Worm (Caenorhabditis elegans) whole organism, L1 larva: ENCODE results near the gene cwf-19L1.
A peak's percentile ranks its signal among the peaks of the same experiment; 100 is the strongest.

ENCODE experiments used
- C04F5.9 ChIP-seq: sonication (generic microtip); optimal IDR thresholded peaks from 2 replicates; lab custom pipeline; 2016; ENCODE audit warnings: missing genetic modification characterization, missing compliant biosample characterization
- C16A3.4 ChIP-seq: fragments of 150-350 bp; optimal IDR thresholded peaks from 2 replicates; lab custom pipeline; 2014; ENCODE audit warnings: missing biosample characterization, missing genetic modification characterization
- C34B4.2 ChIP-seq: sonication (generic microtip); optimal IDR thresholded peaks from 2 replicates; lab custom pipeline; 2017; ENCODE audit warnings: mild to moderate bottlenecking, missing genetic modification characterization, missing compliant biosample characterization
- Y116A8C.19 ChIP-seq: sonication (generic microtip); optimal IDR thresholded peaks from 2 replicates; lab custom pipeline; 2016; ENCODE audit warnings: missing compliant biosample characterization, missing genetic modification characterization, borderline replicate concordance
- alr-1 ChIP-seq: fragments of 200-800 bp; sonication (Bioruptor generic); optimal IDR thresholded peaks from 2 replicates; lab custom pipeline; 2018; ENCODE audit warnings: borderline replicate concordance, mild to moderate bottlenecking, missing genetic modification characterization, missing compliant biosample characterization
- aly-2 ChIP-seq: fragments of 150-350 bp; optimal IDR thresholded peaks from 2 replicates; lab custom pipeline; 2014; ENCODE audit warnings: missing biosample characterization, missing genetic modification characterization
- ama-1 ChIP-seq: fragments of 150-350 bp; optimal IDR thresholded peaks from 2 replicates; lab custom pipeline; 2014
- ceh-63 ChIP-seq: fragments of 200-800 bp; sonication (Bioruptor generic); optimal IDR thresholded peaks from 2 replicates; lab custom pipeline; 2018; ENCODE audit warnings: mild to moderate bottlenecking, missing genetic modification characterization, missing compliant biosample characterization
- ceh-8 ChIP-seq: fragments of 200-800 bp; sonication (Bioruptor generic); optimal IDR thresholded peaks from 2 replicates; lab custom pipeline; 2018; ENCODE audit warnings: mild to moderate bottlenecking, missing genetic modification characterization, moderate library complexity, missing compliant biosample characterization
- ceh-88 ChIP-seq: fragments of 200-800 bp; sonication (Bioruptor generic); IDR thresholded peaks from 2 replicates; pipeline ENCODE4 v1.3.6; 2022; ENCODE audit warnings: missing genetic modification characterization, missing compliant biosample characterization
- dpl-1 ChIP-seq, 3 experiments: fragments of 150-350 bp in 2 of 3; sonication (generic microtip) in 1 of 3; optimal IDR thresholded peaks; 2 replicates each; lab custom pipeline; 2014 to 2017; ENCODE audit warnings: missing biosample characterization in 3 of 3, missing genetic modification characterization in 3 of 3, missing genetic modification reagents in 3 of 3
- efl-1 ChIP-seq, 4 experiments: fragments of 150-350 bp; optimal IDR thresholded peaks in 3 of 4; peaks in 1 of 4; 1 replicate in 1 of 4; 2 replicates in 3 of 4; lab custom pipeline; 2014; ENCODE audit warnings: missing biosample characterization in 2 of 4, missing genetic modification characterization in 2 of 4, missing genetic modification reagents in 2 of 4
- efl-3 ChIP-seq: fragments of 200-800 bp; sonication (Bioruptor generic); optimal IDR thresholded peaks from 2 replicates; lab custom pipeline; 2018; ENCODE audit warnings: mild to moderate bottlenecking, missing genetic modification characterization, missing compliant biosample characterization
- egl-27 ChIP-seq, 2 experiments: fragments of 150-350 bp in 1 of 2; sonication (generic microtip); optimal IDR thresholded peaks; 3 replicates each; lab custom pipeline; 2017 to 2018; ENCODE audit warnings: missing biosample characterization in 2 of 2, missing genetic modification characterization in 2 of 2, missing genetic modification reagents in 2 of 2
- elt-2 ChIP-seq: sonication (generic microtip); optimal IDR thresholded peaks from 2 replicates; lab custom pipeline; 2016; ENCODE audit warnings: missing genetic modification characterization, mild to moderate bottlenecking, inconsistent platforms, missing compliant biosample characterization, missing genetic modification reagents
- elt-3 ChIP-seq, 6 experiments: fragments of 150-350 bp in 1 of 6; sonication (generic microtip); optimal IDR thresholded peaks; 2 replicates each; lab custom pipeline; 2017 to 2018; ENCODE audit warnings: missing biosample characterization in 6 of 6, missing genetic modification characterization in 6 of 6, inconsistent platforms in 1 of 6
- fkh-10 ChIP-seq: sonication (generic microtip); optimal IDR thresholded peaks from 2 replicates; lab custom pipeline; 2017; ENCODE audit warnings: missing biosample characterization, missing genetic modification reagents, missing genetic modification characterization
- fkh-4 ChIP-seq: sonication (generic microtip); optimal IDR thresholded peaks from 2 replicates; lab custom pipeline; 2016; ENCODE audit warnings: missing compliant biosample characterization, missing genetic modification characterization, borderline replicate concordance
- grh-1 ChIP-seq: fragments of 200-800 bp; sonication (Bioruptor generic); IDR thresholded peaks from 2 replicates; pipeline ENCODE4 v1.3.6; 2022; ENCODE audit warnings: missing genetic modification reagents, missing genetic modification characterization, missing compliant biosample characterization
- hlh-17 ChIP-seq: fragments of 200-800 bp; sonication (Bioruptor generic); optimal IDR thresholded peaks from 2 replicates; lab custom pipeline; 2018; ENCODE audit warnings: missing genetic modification characterization, mild to moderate bottlenecking, missing compliant biosample characterization, moderate library complexity, borderline replicate concordance
- hlh-4 ChIP-seq: sonication (generic microtip); optimal IDR thresholded peaks from 2 replicates; lab custom pipeline; 2016; ENCODE audit warnings: mild to moderate bottlenecking, missing genetic modification characterization, missing compliant biosample characterization
- hpl-2 ChIP-seq: fragments of 150-350 bp; optimal IDR thresholded peaks from 2 replicates; lab custom pipeline; 2014; ENCODE audit warnings: missing biosample characterization, missing genetic modification reagents, missing genetic modification characterization
- irx-1 ChIP-seq: sonication (generic microtip); optimal IDR thresholded peaks from 2 replicates; lab custom pipeline; 2016; ENCODE audit warnings: missing genetic modification characterization, missing compliant biosample characterization
- jun-1 ChIP-seq: fragments of 150-350 bp; optimal IDR thresholded peaks from 2 replicates; lab custom pipeline; 2014; ENCODE audit warnings: missing biosample characterization, missing genetic modification reagents, missing genetic modification characterization
- lin-14 ChIP-seq: fragments of 200-800 bp; sonication (Bioruptor generic); optimal IDR thresholded peaks from 2 replicates; lab custom pipeline; 2018; ENCODE audit warnings: mild to moderate bottlenecking, missing genetic modification characterization, moderate library complexity, missing compliant biosample characterization
- lin-35 ChIP-seq, 2 experiments: fragments of 150-350 bp; optimal IDR thresholded peaks; 2 replicates each; lab custom pipeline; 2014; ENCODE audit warnings: missing biosample characterization in 2 of 2, missing genetic modification characterization in 2 of 2, missing genetic modification reagents in 2 of 2
- lir-3 ChIP-seq: sonication (generic microtip); optimal IDR thresholded peaks from 2 replicates; lab custom pipeline; 2016; ENCODE audit warnings: mild to moderate bottlenecking, missing genetic modification characterization, moderate library complexity, missing compliant biosample characterization; ENCODE audit not compliant: poor library complexity
- lsy-2 ChIP-seq, 2 experiments: fragments of 150-350 bp; optimal IDR thresholded peaks; 2 replicates each; lab custom pipeline; 2014; ENCODE audit warnings: missing biosample characterization in 2 of 2, missing genetic modification characterization in 2 of 2
- mab-9 ChIP-seq: fragments of 200-800 bp; sonication (Bioruptor generic); IDR thresholded peaks from 2 replicates; pipeline ENCODE4 v1.3.6; 2022; ENCODE audit warnings: missing genetic modification reagents, missing genetic modification characterization, missing compliant biosample characterization
- mdl-1 ChIP-seq, 2 experiments: fragments of 150-350 bp; optimal IDR thresholded peaks; 2 replicates each; lab custom pipeline; 2014 to 2017; ENCODE audit warnings: missing biosample characterization in 2 of 2, missing genetic modification characterization in 2 of 2, inconsistent platforms in 1 of 2
- mep-1 ChIP-seq: fragments of 150-350 bp; optimal IDR thresholded peaks from 2 replicates; lab custom pipeline; 2014; ENCODE audit warnings: missing biosample characterization, missing genetic modification characterization
- nhr-11 ChIP-seq: fragments of 150-350 bp; optimal IDR thresholded peaks from 2 replicates; lab custom pipeline; 2014; ENCODE audit warnings: missing biosample characterization, missing genetic modification characterization
- nhr-20 ChIP-seq: sonication (generic microtip); optimal IDR thresholded peaks from 2 replicates; lab custom pipeline; 2016; ENCODE audit warnings: mild to moderate bottlenecking, missing genetic modification characterization, missing compliant biosample characterization
- nhr-28 ChIP-seq: fragments of 150-350 bp; optimal IDR thresholded peaks from 2 replicates; lab custom pipeline; 2014; ENCODE audit warnings: missing biosample characterization, missing genetic modification characterization
- nhr-71 ChIP-seq: sonication (generic microtip); optimal IDR thresholded peaks from 2 replicates; lab custom pipeline; 2016; ENCODE audit warnings: mild to moderate bottlenecking, missing genetic modification characterization, moderate library complexity, missing compliant biosample characterization
- nhr-77 ChIP-seq: fragments of 150-350 bp; optimal IDR thresholded peaks from 2 replicates; lab custom pipeline; 2014; ENCODE audit warnings: missing biosample characterization, missing genetic modification characterization
- nhr-85 ChIP-seq: sonication (generic microtip); peaks from one replicate; lab custom pipeline; 2016; ENCODE audit warnings: missing genetic modification characterization, inconsistent platforms, missing compliant biosample characterization
- nhr-90 ChIP-seq: sonication (generic microtip); optimal IDR thresholded peaks from 2 replicates; lab custom pipeline; 2016; ENCODE audit warnings: mild to moderate bottlenecking, missing genetic modification characterization, missing compliant biosample characterization; ENCODE audit not compliant: poor library complexity
- pag-3 ChIP-seq: sonication (generic microtip); optimal IDR thresholded peaks from 2 replicates; lab custom pipeline; 2017; ENCODE audit warnings: missing genetic modification characterization, mild to moderate bottlenecking, missing compliant biosample characterization, antibody characterized with exemption, borderline replicate concordance; ENCODE audit not compliant: insufficient read depth
- pqm-1 ChIP-seq: sonication (generic microtip); optimal IDR thresholded peaks from 3 replicates; lab custom pipeline; 2017; ENCODE audit warnings: missing biosample characterization, missing genetic modification characterization
- rnt-1 ChIP-seq: sonication (generic microtip); optimal IDR thresholded peaks from 2 replicates; lab custom pipeline; 2016; ENCODE audit warnings: mild to moderate bottlenecking, missing genetic modification characterization, moderate library complexity, missing compliant biosample characterization
- snu-23 ChIP-seq: sonication (generic microtip); optimal IDR thresholded peaks from 2 replicates; lab custom pipeline; 2016; ENCODE audit warnings: missing genetic modification characterization, missing compliant biosample characterization
- sox-4 ChIP-seq: sonication (generic microtip); optimal IDR thresholded peaks from 2 replicates; lab custom pipeline; 2016; ENCODE audit warnings: missing genetic modification characterization, missing compliant biosample characterization
- sptf-1 ChIP-seq: fragments of 150-350 bp; optimal IDR thresholded peaks from 2 replicates; lab custom pipeline; 2014; ENCODE audit warnings: missing biosample characterization, missing genetic modification characterization
- unc-30 ChIP-seq: sonication (generic microtip); optimal IDR thresholded peaks from 2 replicates; lab custom pipeline; 2017; ENCODE audit warnings: missing biosample characterization, missing genetic modification characterization
- unc-62 ChIP-seq: fragments of 150-350 bp; optimal IDR thresholded peaks from 2 replicates; lab custom pipeline; 2014; ENCODE audit warnings: missing biosample characterization, missing genetic modification reagents, missing genetic modification characterization
- unc-98 ChIP-seq: fragments of 200-800 bp; sonication (Bioruptor generic); IDR thresholded peaks from 2 replicates; pipeline ENCODE4 v1.3.6; 2022; ENCODE audit warnings: missing genetic modification characterization, missing compliant biosample characterization
- vab-15 ChIP-seq: sonication (generic microtip); optimal IDR thresholded peaks from 2 replicates; lab custom pipeline; 2017; ENCODE audit warnings: missing genotype, mild to moderate bottlenecking, missing genetic modification characterization, missing compliant biosample characterization
- xbp-1 ChIP-seq: sonication (generic microtip); optimal IDR thresholded peaks from 2 replicates; lab custom pipeline; 2016; ENCODE audit warnings: missing genetic modification characterization, missing compliant biosample characterization
- zag-1 ChIP-seq: fragments of 150-350 bp; optimal IDR thresholded peaks from 2 replicates; lab custom pipeline; 2014; ENCODE audit warnings: missing biosample characterization, missing genetic modification characterization
- ztf-11 ChIP-seq, 2 experiments: sonication (generic microtip); optimal IDR thresholded peaks; 2 replicates each; lab custom pipeline; 2016 to 2017; ENCODE audit warnings: missing genetic modification characterization in 2 of 2, missing biosample characterization in 1 of 2, missing compliant biosample characterization in 1 of 2

The cwf-19L1 gene

DNA sequence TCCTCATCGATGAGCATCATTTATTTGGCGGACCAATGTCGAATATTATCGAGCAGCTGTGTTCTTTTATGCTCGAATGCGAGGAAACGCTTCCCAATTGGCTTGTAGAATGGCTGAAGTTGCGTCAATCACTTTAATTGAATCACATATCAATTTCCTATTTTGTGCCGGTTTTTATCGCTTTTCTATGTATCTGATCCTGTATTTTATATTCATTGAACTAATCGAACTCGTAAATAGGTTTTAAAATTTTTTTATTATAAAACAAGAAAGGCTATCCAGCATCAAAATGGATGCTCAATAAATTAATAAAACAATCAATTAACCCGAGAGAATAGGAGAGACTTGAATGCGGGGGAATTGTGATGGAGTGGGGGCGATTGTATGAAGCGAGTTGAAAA lies 8.9 kb upstream of the cwf-19L1 start:
- TF ChIP-seq lsy-2 (tag; optimal IDR thresholded peaks at IDR 0.05; lab: Kevin White, UChicago), result peak; percentile 22 to 55
- no peak for TF ChIP-seq grh-1 (GFP tag; lab: Robert Waterston, UW)
- no peak for TF ChIP-seq ztf-11 (tag; optimal IDR thresholded peaks at IDR 0.05; lab: Kevin White, UChicago)
- no peak for TF ChIP-seq mab-9
- peak in 1 of 2 experiments; percentile 24 for TF ChIP-seq efl-1 (optimal IDR thresholded peaks at IDR 0.05; lab: Kevin White, UChicago)
- peak in 1 of 2 experiments; percentile 82 for TF ChIP-seq efl-1 (GFP tag; optimal IDR thresholded peaks at IDR 0.05 in 1 of 2; lab: Kevin White, UChicago)
- TF ChIP-seq unc-30, result no peak
- no peak for TF ChIP-seq hpl-2 (GFP tag; lab: Kevin White, UChicago)
- TF ChIP-seq irx-1 (tag; lab: Kevin White, UChicago), result no peak
- TF ChIP-seq rnt-1 (tag; lab: Kevin White, UChicago), result peak; percentile 28
- no peak for TF ChIP-seq pag-3
- no peak for TF ChIP-seq dpl-1 (GFP tag; optimal IDR thresholded peaks at IDR 0.05; lab: Kevin White, UChicago)
- TF ChIP-seq lin-35 (GFP tag; optimal IDR thresholded peaks at IDR 0.05; lab: Kevin White, UChicago), result no peak
- TF ChIP-seq xbp-1 (tag; lab: Kevin White, UChicago), result peak; percentile 60
- no peak for TF ChIP-seq egl-27 (tag; optimal IDR thresholded peaks at IDR 0.05; lab: Kevin White, UChicago)
- no peak for TF ChIP-seq efl-3
- TF ChIP-seq C16A3.4 (tag; lab: Kevin White, UChicago), result no peak
- TF ChIP-seq nhr-90, result peak; percentile 23
- TF ChIP-seq nhr-77, result no peak
- TF ChIP-seq aly-2 (tag; lab: Kevin White, UChicago), result peak; percentile 71
- no peak for TF ChIP-seq elt-3 (tag; optimal IDR thresholded peaks at IDR 0.05; lab: Kevin White, UChicago)
- TF ChIP-seq snu-23 (GFP tag; lab: Kevin White, UChicago), result peak; percentile 16
- peak; percentile 26 for TF ChIP-seq nhr-71 (tag; lab: Kevin White, UChicago)
- TF ChIP-seq hlh-4 (tag; lab: Kevin White, UChicago), result no peak
- peak; percentile 30 for TF ChIP-seq nhr-85
- TF ChIP-seq ama-1 (lab: Kevin White, UChicago), result peak; percentile 87
- TF ChIP-seq zag-1 (tag; lab: Kevin White, UChicago), result no peak
- TF ChIP-seq mdl-1 (tag; optimal IDR thresholded peaks at IDR 0.05; lab: Kevin White, UChicago), result no peak
- TF ChIP-seq lin-14 (GFP tag; lab: Kevin White, UChicago), result no peak
- no peak for TF ChIP-seq C04F5.9 (tag; lab: Kevin White, UChicago)
- TF ChIP-seq C34B4.2 (tag; lab: Kevin White, UChicago), result no peak
- no peak for TF ChIP-seq hlh-17 (GFP tag; lab: Kevin White, UChicago)
- no peak for TF ChIP-seq unc-62 (GFP tag; lab: Kevin White, UChicago)
- no peak for TF ChIP-seq lir-3 (tag; lab: Kevin White, UChicago)
- no peak for TF ChIP-seq mep-1 (tag; lab: Kevin White, UChicago)
- no peak for TF ChIP-seq pqm-1
- TF ChIP-seq vab-15 (tag; lab: Kevin White, UChicago), result no peak
- TF ChIP-seq ceh-63, result no peak
- no peak for TF ChIP-seq unc-98 (GFP tag; lab: Robert Waterston, UW)

DNA sequence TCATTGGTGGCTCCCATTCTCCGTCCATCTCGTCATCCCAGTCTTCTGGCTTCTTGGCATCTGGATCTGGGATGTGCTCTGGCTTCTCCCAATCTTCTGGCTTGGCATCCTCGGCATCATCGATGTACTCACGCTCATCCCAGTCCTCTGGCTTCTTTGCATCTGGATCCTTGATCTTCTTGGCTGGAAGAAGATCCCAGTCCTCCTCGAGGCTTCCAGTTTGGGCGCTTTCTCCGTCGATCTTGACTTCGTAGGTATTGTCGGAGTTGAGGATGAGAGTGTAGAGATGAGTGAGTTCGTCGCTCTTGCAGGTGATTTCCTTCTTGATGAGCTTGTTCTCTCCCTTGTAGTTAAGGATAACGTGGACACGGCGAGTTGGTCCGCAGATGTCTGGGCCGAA lies 8.0 kb upstream of the cwf-19L1 start:
- TF ChIP-seq lin-14 (GFP tag; lab: Kevin White, UChicago) (no peak), sptf-1 (tag; lab: Kevin White, UChicago) (no peak), nhr-28 (tag; lab: Kevin White, UChicago) (no peak), hlh-17 (GFP tag; lab: Kevin White, UChicago) (no peak), nhr-11 (tag; lab: Kevin White, UChicago) (no peak), ama-1 (lab: Kevin White, UChicago) (no peak), rnt-1 (tag; lab: Kevin White, UChicago) (peak; percentile 27), jun-1 (no peak), mdl-1 (tag; optimal IDR thresholded peaks at IDR 0.05; lab: Kevin White, UChicago) (no peak), elt-2 (tag; lab: Kevin White, UChicago) (no peak), ceh-8 (no peak), sox-4 (tag; lab: Kevin White, UChicago) (no peak), elt-3 (tag; optimal IDR thresholded peaks at IDR 0.05; lab: Kevin White, UChicago) (no peak), Y116A8C.19 (tag; lab: Kevin White, UChicago) (no peak), fkh-10 (GFP tag; lab: Kevin White, UChicago) (no peak), ceh-88 (GFP tag; lab: Robert Waterston, UW) (no peak), hpl-2 (GFP tag; lab: Kevin White, UChicago) (no peak), C16A3.4 (tag; lab: Kevin White, UChicago) (no peak), nhr-20 (tag; lab: Kevin White, UChicago) (no peak), fkh-4 (tag; lab: Kevin White, UChicago) (no peak), dpl-1 (GFP tag; optimal IDR thresholded peaks at IDR 0.05; lab: Kevin White, UChicago) (no peak), egl-27 (tag; optimal IDR thresholded peaks at IDR 0.05; lab: Kevin White, UChicago) (no peak), alr-1 (tag; lab: Kevin White, UChicago) (peak; percentile 60)
